Fruit fly (Drosophila melanogaster): ENCODE results near the gene CG16758.

- TF ChIP-seq psq (optimal IDR thresholded peaks at IDR 0.05), result no peak
- no peak for TF ChIP-seq pan (optimal IDR thresholded peaks at IDR 0.05)
- no peak for TF ChIP-seq Dll (optimal IDR thresholded peaks at IDR 0.05)
- no peak for TF ChIP-seq usp (GFP tag; optimal IDR thresholded peaks at IDR 0.05)
- TF ChIP-seq CG8478 (optimal IDR thresholded peaks at IDR 0.05), result no peak
- TF ChIP-seq EcR (GFP tag; optimal IDR thresholded peaks at IDR 0.05), result no peak
Measured at dm6 chr3L:2504031-2504615, 717 bp upstream of the CG16758 start.
